Worm (Caenorhabditis elegans) whole organism, midembryonic: ENCODE measurements around the gene ZK353.4.

Experiments
- T22C8.4 ChIP-seq: fragments of 200-800 bp; sonication (Bioruptor generic); IDR thresholded peaks from 2 replicates; pipeline ENCODE4 v1.3.6; 2022; ENCODE audit warnings: missing genetic modification characterization, missing compliant biosample characterization
- cog-1 ChIP-seq: sonication (generic microtip); optimal IDR thresholded peaks from 2 replicates; lab custom pipeline; 2016; ENCODE audit warnings: missing genetic modification characterization, missing compliant biosample characterization
- flt-1 ChIP-seq: fragments of 200-800 bp; sonication (Bioruptor generic); IDR thresholded peaks from 2 replicates; pipeline ENCODE4 v1.3.6; 2022; ENCODE audit warnings: missing genetic modification characterization, missing compliant biosample characterization
- klf-2 ChIP-seq: fragments of 200-800 bp; sonication (Bioruptor generic); conservative IDR thresholded peaks from 2 replicates; pipeline ENCODE4 v1.3.6; 2022; ENCODE audit warnings: missing genetic modification reagents, missing genetic modification characterization, missing compliant biosample characterization
- med-1 ChIP-seq: sonication (generic microtip); optimal IDR thresholded peaks from 2 replicates; lab custom pipeline; 2017; ENCODE audit warnings: missing genetic modification characterization, mild to moderate bottlenecking, missing compliant biosample characterization, antibody characterized with exemption, missing genetic modification reagents; ENCODE audit not compliant: insufficient read depth
- ref-1 ChIP-seq: fragments of 200-800 bp; sonication (Bioruptor generic); conservative IDR thresholded peaks from 2 replicates; pipeline ENCODE4 v1.3.6; 2022; ENCODE audit warnings: missing genetic modification reagents, missing genetic modification characterization, missing compliant biosample characterization
- tab-1 ChIP-seq: fragments of 200-800 bp; sonication (Bioruptor generic); IDR thresholded peaks from 2 replicates; pipeline ENCODE4 v1.3.6; 2022; ENCODE audit warnings: missing genetic modification characterization, missing compliant biosample characterization
- ztf-23 ChIP-seq: fragments of 200-800 bp; sonication (Bioruptor generic); IDR thresholded peaks from 2 replicates; pipeline ENCODE4 v1.3.6; 2022; ENCODE audit warnings: missing genetic modification reagents, missing genetic modification characterization, missing compliant biosample characterization
- ztf-29 ChIP-seq: fragments of 200-800 bp; sonication (Bioruptor generic); IDR thresholded peaks from 2 replicates; pipeline ENCODE4 v1.3.6; 2022; ENCODE audit warnings: missing genetic modification reagents, missing genetic modification characterization, missing compliant biosample characterization

ZK353.4 gene

ce11 chrIII:8416871-8417191 is 27.4 kb upstream of the ZK353.4 start:
- TF ChIP-seq flt-1 (GFP tag; lab: Robert Waterston, UW) (no peak), T22C8.4 (GFP tag; lab: Robert Waterston, UW) (no peak), ref-1 (GFP tag; lab: Robert Waterston, UW) (no peak), tab-1 (no peak), ztf-29 (GFP tag; lab: Robert Waterston, UW) (no peak), ztf-23 (GFP tag; lab: Robert Waterston, UW) (no peak), med-1 (GFP tag; lab: Kevin White, UChicago) (no peak), klf-2 (GFP tag; lab: Robert Waterston, UW) (no peak), cog-1 (tag; lab: Kevin White, UChicago) (no peak)

ce11 chrIII:8413501-8413900 is 24.1 kb upstream of the ZK353.4 start:
- TF ChIP-seq klf-2 (GFP tag; lab: Robert Waterston, UW) (no peak), ztf-29 (GFP tag; lab: Robert Waterston, UW) (no peak), ref-1 (GFP tag; lab: Robert Waterston, UW) (no peak), T22C8.4 (GFP tag; lab: Robert Waterston, UW) (no peak), ztf-23 (GFP tag; lab: Robert Waterston, UW) (no peak), cog-1 (tag; lab: Kevin White, UChicago) (no peak), flt-1 (GFP tag; lab: Robert Waterston, UW) (no peak), tab-1 (no peak), med-1 (GFP tag; lab: Kevin White, UChicago) (no peak)

- no peak for TF ChIP-seq ztf-29 (GFP tag; lab: Robert Waterston, UW)
- TF ChIP-seq tab-1: no peak
- TF ChIP-seq cog-1 (tag; lab: Kevin White, UChicago): peak; percentile 13
- peak; percentile 98 for TF ChIP-seq ztf-23 (GFP tag; lab: Robert Waterston, UW)
- peak; percentile 69; the same call in 1 of the 2 replicates for TF ChIP-seq flt-1 (GFP tag; lab: Robert Waterston, UW)
Measured at ce11 chrIII:8411976-8412375, 22.5 kb upstream of the ZK353.4 start.

ce11 chrIII:8410747-8411146 is 21.3 kb upstream of the ZK353.4 start:
- TF ChIP-seq ztf-23 (GFP tag; lab: Robert Waterston, UW): no peak
- TF ChIP-seq ztf-29 (GFP tag; lab: Robert Waterston, UW): no peak
- TF ChIP-seq cog-1 (tag; lab: Kevin White, UChicago): no peak
- TF ChIP-seq klf-2 (GFP tag; lab: Robert Waterston, UW): no peak
- no peak for TF ChIP-seq tab-1
- TF ChIP-seq T22C8.4 (GFP tag; lab: Robert Waterston, UW): no peak
- no peak for TF ChIP-seq ref-1 (GFP tag; lab: Robert Waterston, UW)
- TF ChIP-seq flt-1 (GFP tag; lab: Robert Waterston, UW): no peak
- no peak for TF ChIP-seq med-1 (GFP tag; lab: Kevin White, UChicago)

- TF ChIP-seq cog-1 (tag; lab: Kevin White, UChicago): no peak
- no peak for TF ChIP-seq tab-1
- TF ChIP-seq ref-1 (GFP tag; lab: Robert Waterston, UW): no peak
- no peak for TF ChIP-seq ztf-29 (GFP tag; lab: Robert Waterston, UW)
- no peak for TF ChIP-seq klf-2 (GFP tag; lab: Robert Waterston, UW)
- no peak for TF ChIP-seq T22C8.4 (GFP tag; lab: Robert Waterston, UW)
- no peak for TF ChIP-seq med-1 (GFP tag; lab: Kevin White, UChicago)
- TF ChIP-seq flt-1 (GFP tag; lab: Robert Waterston, UW): no peak
- no peak for TF ChIP-seq ztf-23 (GFP tag; lab: Robert Waterston, UW)
Measured at ce11 chrIII:8409166-8409565, 19.7 kb upstream of the ZK353.4 start, which contains the start of gene ZK353.9. Gene ZK353.9 (plus strand): TSS chrIII:8409496.

ce11 chrIII:8405449-8405962 is 16.1 kb upstream of the ZK353.4 start, which contains the start of the genes ubxn-4 and cyy-1:
Gene ubxn-4 (minus strand): TSS chrIII:8405562.
Gene cyy-1 (plus strand): TSS chrIII:8405874.
- no peak for TF ChIP-seq klf-2 (GFP tag; lab: Robert Waterston, UW)
- TF ChIP-seq flt-1 (GFP tag; lab: Robert Waterston, UW): 0 out of 2 replicates have a peak, but pooled peaks have one; percentile 17
- TF ChIP-seq tab-1: no peak

- TF ChIP-seq klf-2 (GFP tag; lab: Robert Waterston, UW) (no peak), ztf-29 (GFP tag; lab: Robert Waterston, UW) (no peak), med-1 (GFP tag; lab: Kevin White, UChicago) (no peak), tab-1 (no peak), cog-1 (tag; lab: Kevin White, UChicago) (no peak), ref-1 (GFP tag; lab: Robert Waterston, UW) (no peak), T22C8.4 (GFP tag; lab: Robert Waterston, UW) (no peak), flt-1 (GFP tag; lab: Robert Waterston, UW) (no peak), ztf-23 (GFP tag; lab: Robert Waterston, UW) (no peak)
Measured at ce11 chrIII:8403507-8403906, 14.1 kb upstream of the ZK353.4 start, which contains the start of gene cutc-1. Gene cutc-1 (minus strand): TSS chrIII:8403607.

- TF ChIP-seq ref-1 (GFP tag; lab: Robert Waterston, UW) (no peak), tab-1 (no peak), T22C8.4 (GFP tag; lab: Robert Waterston, UW) (no peak), cog-1 (tag; lab: Kevin White, UChicago) (no peak), flt-1 (GFP tag; lab: Robert Waterston, UW) (no peak), klf-2 (GFP tag; lab: Robert Waterston, UW) (no peak), med-1 (GFP tag; lab: Kevin White, UChicago) (no peak), ztf-23 (GFP tag; lab: Robert Waterston, UW) (no peak), ztf-29 (GFP tag; lab: Robert Waterston, UW) (no peak)
Measured at ce11 chrIII:8402633-8403032, 13.2 kb upstream of the ZK353.4 start.

ce11 chrIII:8401887-8402286 is 12.4 kb upstream of the ZK353.4 start, which contains the start of gene lap-1:
Gene lap-1 (minus strand): TSS chrIII:8401928.
- no peak for TF ChIP-seq cog-1 (tag; lab: Kevin White, UChicago)
- TF ChIP-seq ztf-23 (GFP tag; lab: Robert Waterston, UW): no peak
- TF ChIP-seq flt-1 (GFP tag; lab: Robert Waterston, UW): no peak
- no peak for TF ChIP-seq T22C8.4 (GFP tag; lab: Robert Waterston, UW)
- TF ChIP-seq ref-1 (GFP tag; lab: Robert Waterston, UW): no peak
- TF ChIP-seq med-1 (GFP tag; lab: Kevin White, UChicago): no peak
- no peak for TF ChIP-seq klf-2 (GFP tag; lab: Robert Waterston, UW)
